Worm (Caenorhabditis elegans): ENCODE results near the gene Y38C1AA.19.

ce11 chrIV:139652-140051 is 20.3 kb upstream of the Y38C1AA.19 start:
- no peak for TF ChIP-seq hmg-11 (tag; optimal IDR thresholded peaks at IDR 0.05)
- TF ChIP-seq lin-39 (tag; optimal IDR thresholded peaks at IDR 0.05) = no peak
- no peak for TF ChIP-seq zag-1 (tag; optimal IDR thresholded peaks at IDR 0.05)
- TF ChIP-seq skn-1 (tag; optimal IDR thresholded peaks at IDR 0.05) = no peak
- no peak for TF ChIP-seq ceh-9 (tag; optimal IDR thresholded peaks at IDR 0.05)
- no peak for TF ChIP-seq nhr-28 (tag; optimal IDR thresholded peaks at IDR 0.05)
- no peak for TF ChIP-seq nhr-237 (tag; optimal IDR thresholded peaks at IDR 0.05)
- no peak for TF ChIP-seq ZK546.5 (tag; optimal IDR thresholded peaks at IDR 0.05)
